Worm (Caenorhabditis elegans): ENCODE measurements around the gene Y46D2A.3.
"Not testable (repeated sequence)": the region's sequence is repeated elsewhere in the genome, so short reads cannot be mapped to it uniquely, and the experiment has no call there.

Gene Y46D2A.3

DNA sequence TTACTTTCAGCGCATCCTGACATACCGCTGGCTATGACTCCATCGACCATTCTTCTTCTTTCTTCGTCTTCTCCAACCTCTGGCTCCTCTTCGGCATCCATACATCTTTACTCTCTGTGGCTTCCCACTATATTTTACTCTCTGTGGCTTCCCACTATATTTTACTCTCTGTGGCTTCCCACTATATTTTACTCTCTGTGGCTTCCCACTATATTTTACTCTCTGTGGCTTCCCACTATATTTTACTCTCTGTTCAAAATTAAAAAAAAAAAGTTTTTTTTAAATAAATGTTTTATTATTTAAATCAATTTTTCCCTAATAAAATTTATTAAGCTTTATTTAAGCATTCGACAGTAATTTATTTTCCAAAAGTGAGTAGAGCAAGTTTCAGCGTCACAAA, 36.5 kb downstream of the Y46D2A.3 start, which contains the start of gene F39E9.14:
F39E9.14 (minus strand) TSS at position 101 of the 400 bp plus-strand sequence.
- not testable (repeated sequence) for TF ChIP-seq scrt-1 (GFP tag; IDR thresholded peaks at IDR 0.05); hmbx-1 (tag; optimal IDR thresholded peaks at IDR 0.05); flt-1 (GFP tag; IDR thresholded peaks at IDR 0.05)

DNA sequence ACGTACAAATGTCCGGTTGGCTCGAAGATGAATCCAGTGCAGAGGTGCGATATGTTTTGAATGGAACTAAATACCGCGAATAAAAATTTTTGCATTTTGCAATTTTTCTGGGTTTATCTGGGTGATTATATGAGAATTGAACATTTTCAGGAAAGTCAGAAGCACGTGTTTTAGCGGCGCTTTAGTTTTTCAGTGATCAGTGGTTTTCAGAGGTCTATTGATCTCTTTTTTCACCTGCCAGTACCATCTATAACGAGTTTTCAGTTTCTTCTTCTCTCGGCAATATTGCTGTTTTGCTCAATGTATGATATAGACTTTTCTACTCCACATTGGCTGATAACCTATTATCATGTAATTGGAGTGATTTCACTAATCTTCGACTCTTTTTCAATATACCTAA, 39.9 kb downstream of the Y46D2A.3 start, which contains the start of gene sri-63:
sri-63 (plus strand) TSS at position 301 of the 400 bp plus-strand sequence.
- TF ChIP-seq ceh-13 (GFP tag; optimal IDR thresholded peaks at IDR 0.05), result no peak
- no peak for TF ChIP-seq flt-1 (GFP tag; IDR thresholded peaks at IDR 0.05)
- no peak for TF ChIP-seq hmg-4 (GFP tag; optimal IDR thresholded peaks at IDR 0.05)
- no peak for TF ChIP-seq F13C5.2 (tag; optimal IDR thresholded peaks at IDR 0.05)
- no peak for TF ChIP-seq B0310.2 (tag; optimal IDR thresholded peaks at IDR 0.05)
- no peak for TF ChIP-seq aly-1 (tag; optimal IDR thresholded peaks at IDR 0.05)
- no peak for TF ChIP-seq pes-1 (GFP tag; IDR thresholded peaks at IDR 0.05)
- TF ChIP-seq ets-7 (tag; optimal IDR thresholded peaks at IDR 0.05), result no peak
- no peak for TF ChIP-seq tra-4 (tag; optimal IDR thresholded peaks at IDR 0.05)
- no peak for TF ChIP-seq scrt-1 (GFP tag; IDR thresholded peaks at IDR 0.05)
- TF ChIP-seq sea-1 (GFP tag; conservative IDR thresholded peaks at IDR 0.05), result no peak
- no peak for TF ChIP-seq hmbx-1 (tag; optimal IDR thresholded peaks at IDR 0.05)

DNA sequence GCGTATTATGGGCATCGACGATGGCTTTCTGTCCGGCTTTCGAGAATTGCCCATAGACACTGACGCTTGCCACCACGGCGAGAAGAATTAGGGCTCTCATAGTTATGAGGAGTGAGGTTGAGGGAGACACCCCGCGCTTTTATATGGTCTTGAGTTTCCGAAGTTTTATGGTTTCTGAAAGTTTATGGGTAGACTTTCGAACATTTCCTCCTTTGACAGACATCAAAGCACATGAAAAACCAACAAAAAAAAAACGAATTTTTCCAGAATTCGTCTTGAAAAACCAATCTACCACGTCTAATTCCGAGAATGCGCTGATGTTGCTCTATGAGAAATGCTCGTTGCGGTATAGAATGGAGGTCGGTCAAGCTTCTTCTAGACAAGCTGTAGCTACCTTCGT, 42.4 kb downstream of the Y46D2A.3 start, which contains the start of gene scl-15:
scl-15 (minus strand) TSS at position 101 of the 400 bp plus-strand sequence.
- no peak for TF ChIP-seq tbx-37 (GFP tag; conservative IDR thresholded peaks at IDR 0.05)
- TF ChIP-seq flt-1 (GFP tag; IDR thresholded peaks at IDR 0.05), result no peak
- TF ChIP-seq B0310.2 (tag; optimal IDR thresholded peaks at IDR 0.05), result no peak
- TF ChIP-seq ama-1 (optimal IDR thresholded peaks at IDR 0.05), result no peak

- TF ChIP-seq hnd-1 (tag; optimal IDR thresholded peaks at IDR 0.05) (no peak), ets-7 (tag; optimal IDR thresholded peaks at IDR 0.05) (no peak), scrt-1 (GFP tag; IDR thresholded peaks at IDR 0.05) (no peak), F13C5.2 (tag; optimal IDR thresholded peaks at IDR 0.05) (no peak)
Observed at ce11 chrII:3282353-3282752, 44.7 kb downstream of the Y46D2A.3 start, which contains the start of gene nep-13. Gene nep-13, plus strand, starts transcription at chrII:3282653.

ce11 chrII:3278634-3279033, 48.4 kb downstream of the Y46D2A.3 start, which contains the start of gene wht-4:
Gene wht-4, plus strand, starts transcription at chrII:3278934.
- no peak for TF ChIP-seq flt-1 (GFP tag; IDR thresholded peaks at IDR 0.05)
- TF ChIP-seq ceh-36 (tag; optimal IDR thresholded peaks at IDR 0.05), result no peak
- TF ChIP-seq B0310.2 (tag; optimal IDR thresholded peaks at IDR 0.05), result no peak
- TF ChIP-seq ets-7 (tag; optimal IDR thresholded peaks at IDR 0.05), result no peak
- TF ChIP-seq scrt-1 (GFP tag; IDR thresholded peaks at IDR 0.05), result no peak
- no peak for TF ChIP-seq hnd-1 (tag; optimal IDR thresholded peaks at IDR 0.05)
- TF ChIP-seq sea-1 (GFP tag; conservative IDR thresholded peaks at IDR 0.05), result no peak
- no peak for TF ChIP-seq aly-1 (tag; optimal IDR thresholded peaks at IDR 0.05)
- no peak for TF ChIP-seq tbx-37 (GFP tag; conservative IDR thresholded peaks at IDR 0.05)
- TF ChIP-seq pes-1 (GFP tag; IDR thresholded peaks at IDR 0.05), result no peak
- no peak for TF ChIP-seq hmbx-1 (tag; optimal IDR thresholded peaks at IDR 0.05)
- TF ChIP-seq ama-1 (optimal IDR thresholded peaks at IDR 0.05), result no peak
- no peak for TF ChIP-seq ceh-13 (GFP tag; optimal IDR thresholded peaks at IDR 0.05)

DNA sequence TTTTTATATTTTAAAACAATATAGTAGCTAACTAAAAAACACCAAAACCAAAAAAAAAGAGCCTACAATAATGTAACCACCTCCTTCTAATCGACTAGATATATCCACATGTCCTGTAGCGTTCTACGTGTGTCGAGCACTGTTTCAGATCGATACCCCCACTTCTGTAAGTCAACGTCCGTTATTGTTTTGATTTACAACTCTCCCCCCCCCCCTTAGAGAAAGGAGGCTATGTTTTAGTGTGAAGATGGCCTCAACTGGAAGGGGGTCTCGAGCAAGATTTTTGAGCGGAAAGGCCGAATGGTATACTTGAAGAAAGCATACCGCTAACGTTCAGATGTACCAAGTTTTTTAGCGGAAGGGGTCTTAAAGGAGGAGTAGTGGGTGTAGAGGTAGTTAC, 49.3 kb downstream of the Y46D2A.3 start, which contains the start of gene F02E11.4:
F02E11.4 (minus strand) TSS at position 101 of the 400 bp plus-strand sequence.
- TF ChIP-seq tbx-37 (GFP tag; conservative IDR thresholded peaks at IDR 0.05), result no peak
- TF ChIP-seq F13C5.2 (tag; optimal IDR thresholded peaks at IDR 0.05), result no peak
- no peak for TF ChIP-seq ama-1 (optimal IDR thresholded peaks at IDR 0.05)
- no peak for TF ChIP-seq sea-1 (GFP tag; conservative IDR thresholded peaks at IDR 0.05)
- no peak for TF ChIP-seq tbx-11 (GFP tag; IDR thresholded peaks at IDR 0.05)
- TF ChIP-seq ceh-13 (GFP tag; optimal IDR thresholded peaks at IDR 0.05), result no peak
- no peak for TF ChIP-seq ceh-36 (tag; optimal IDR thresholded peaks at IDR 0.05)
- TF ChIP-seq hnd-1 (tag; optimal IDR thresholded peaks at IDR 0.05), result no peak
- no peak for TF ChIP-seq tra-4 (tag; optimal IDR thresholded peaks at IDR 0.05)
- no peak for TF ChIP-seq flt-1 (GFP tag; IDR thresholded peaks at IDR 0.05)
- TF ChIP-seq pes-1 (GFP tag; IDR thresholded peaks at IDR 0.05), result no peak

All from whole organism, early embryonic.